Fruit fly (Drosophila melanogaster) S2 (cell line): ENCODE results near the gene Taf13.

Experiments used
- CG8478 ChIP-seq: fragments of >200 bp; optimal IDR thresholded peaks from 2 replicates; lab custom pipeline; 2018
- CTCF ChIP-seq, 2 experiments: fragments of >200 bp; optimal IDR thresholded peaks; 2 replicates each; lab custom pipeline; 2018

dm6 chr2L:20091094-20091679, 2.5 kb downstream of the Taf13 start, which contains the start of the genes CG10747 and Pyroxd1:
- TF ChIP-seq CG8478 (lab: Kevin White, UChicago) (no peak), CTCF (optimal IDR thresholded peaks at IDR 0.05; lab: Kevin White, UChicago) (no peak)
